Worm (Caenorhabditis elegans) whole organism, L2 larva: Measurements from ENCODE around the gene perm-3.
A peak's percentile ranks its signal among the peaks of the same experiment; 100 is the strongest.

Experiments
- C34F6.9 ChIP-seq: fragments of 150-350 bp; optimal IDR thresholded peaks from 2 replicates; lab custom pipeline; 2014; ENCODE audit warnings: missing biosample characterization, missing genetic modification characterization
- F13H6.1 ChIP-seq: sonication (generic microtip); optimal IDR thresholded peaks from 2 replicates; lab custom pipeline; 2016; ENCODE audit warnings: missing genetic modification characterization, missing compliant biosample characterization
- R02D3.7 ChIP-seq: fragments of 150-350 bp; optimal IDR thresholded peaks from 2 replicates; lab custom pipeline; 2014; ENCODE audit warnings: missing biosample characterization, missing genetic modification characterization
- Y55F3AM.14 ChIP-seq: fragments of 200-800 bp; sonication (Bioruptor generic); optimal IDR thresholded peaks from 2 replicates; lab custom pipeline; 2018; ENCODE audit warnings: mild to moderate bottlenecking, missing genetic modification characterization, missing compliant biosample characterization
- ZK546.5 ChIP-seq: sonication (generic microtip); optimal IDR thresholded peaks from 2 replicates; lab custom pipeline; 2017; ENCODE audit warnings: missing biosample characterization, missing genetic modification characterization
- alr-1 ChIP-seq: fragments of 150-350 bp; optimal IDR thresholded peaks from 2 replicates; lab custom pipeline; 2014; ENCODE audit warnings: missing biosample characterization, missing genetic modification characterization
- aly-2 ChIP-seq: fragments of 150-350 bp; optimal IDR thresholded peaks from 2 replicates; lab custom pipeline; 2014; ENCODE audit warnings: missing biosample characterization, missing genetic modification characterization
- ama-1 ChIP-seq: fragments of 150-350 bp; optimal IDR thresholded peaks from 2 replicates; lab custom pipeline; 2018; ENCODE audit warnings: inconsistent platforms
- blmp-1 ChIP-seq: sonication (generic microtip); optimal IDR thresholded peaks from 2 replicates; lab custom pipeline; 2017; ENCODE audit warnings: missing genetic modification characterization, mild to moderate bottlenecking, missing compliant biosample characterization, antibody characterized with exemption, moderate library complexity; ENCODE audit not compliant: insufficient read depth
- ceh-16 ChIP-seq: fragments of 150-350 bp; optimal IDR thresholded peaks from 2 replicates; lab custom pipeline; 2014; ENCODE audit warnings: missing biosample characterization, missing genetic modification characterization
- ceh-82 ChIP-seq: fragments of 150-350 bp; optimal IDR thresholded peaks from 2 replicates; lab custom pipeline; 2014; ENCODE audit warnings: missing biosample characterization, missing genetic modification characterization
- crh-2 ChIP-seq: sonication (generic microtip); optimal IDR thresholded peaks from 2 replicates; lab custom pipeline; 2017; ENCODE audit warnings: missing biosample characterization, missing genetic modification characterization
- dmd-4 ChIP-seq: sonication (generic microtip); optimal IDR thresholded peaks from 2 replicates; lab custom pipeline; 2017; ENCODE audit warnings: missing biosample characterization, missing genetic modification characterization
- egl-27 ChIP-seq: sonication (generic microtip); optimal IDR thresholded peaks from 3 replicates; lab custom pipeline; 2017; ENCODE audit warnings: missing biosample characterization, missing genetic modification reagents, missing genetic modification characterization
- elt-1 ChIP-seq: fragments of 150-350 bp; optimal IDR thresholded peaks from 2 replicates; lab custom pipeline; 2014; ENCODE audit warnings: missing biosample characterization, missing genetic modification characterization
- elt-3 ChIP-seq: sonication (generic microtip); optimal IDR thresholded peaks from 2 replicates; lab custom pipeline; 2017; ENCODE audit warnings: missing biosample characterization, missing genetic modification characterization
- fos-1 ChIP-seq: fragments of 150-350 bp; optimal IDR thresholded peaks from 2 replicates; lab custom pipeline; 2014; ENCODE audit warnings: missing biosample characterization, missing genetic modification characterization
- gmeb-1 ChIP-seq: fragments of 150-350 bp; optimal IDR thresholded peaks from 2 replicates; lab custom pipeline; 2014; ENCODE audit warnings: missing biosample characterization, missing genetic modification characterization
- lin-11 ChIP-seq: fragments of 150-350 bp; sonication (generic microtip); optimal IDR thresholded peaks from 2 replicates; lab custom pipeline; 2014; ENCODE audit warnings: missing biosample characterization, missing genetic modification characterization, inconsistent platforms, mixed read lengths
- lin-13 ChIP-seq: fragments of 150-350 bp; optimal IDR thresholded peaks from 2 replicates; lab custom pipeline; 2014; ENCODE audit warnings: missing biosample characterization, missing genetic modification reagents, missing genetic modification characterization
- lin-39 ChIP-seq: fragments of 150-350 bp; optimal IDR thresholded peaks from 2 replicates; lab custom pipeline; 2014; ENCODE audit warnings: missing biosample characterization, missing genetic modification reagents, missing genetic modification characterization
- lsy-2 ChIP-seq, 2 experiments: fragments of 150-350 bp in 1 of 2; sonication (generic microtip) in 1 of 2; optimal IDR thresholded peaks; 2 replicates each; lab custom pipeline; 2014 to 2017; ENCODE audit warnings: missing biosample characterization in 2 of 2, missing genetic modification characterization in 2 of 2
- mab-5 ChIP-seq: fragments of 150-350 bp; optimal IDR thresholded peaks from 2 replicates; lab custom pipeline; 2014; ENCODE audit warnings: missing biosample characterization, missing genetic modification characterization
- mbf-1 ChIP-seq: sonication (generic microtip); optimal IDR thresholded peaks from 2 replicates; lab custom pipeline; 2017; ENCODE audit warnings: missing biosample characterization, missing genetic modification characterization
- mdl-1 ChIP-seq, 2 experiments: fragments of 150-350 bp in 1 of 2; sonication (generic microtip) in 1 of 2; optimal IDR thresholded peaks; 2 replicates each; lab custom pipeline; 2017; ENCODE audit warnings: missing biosample characterization in 2 of 2, missing genetic modification characterization in 2 of 2
- nhr-10 ChIP-seq: sonication (generic microtip); optimal IDR thresholded peaks from 2 replicates; lab custom pipeline; 2017; ENCODE audit warnings: missing biosample characterization, missing genetic modification characterization
- nhr-11 ChIP-seq: fragments of 150-350 bp; optimal IDR thresholded peaks from 2 replicates; lab custom pipeline; 2014; ENCODE audit warnings: missing biosample characterization, missing genetic modification characterization
- nhr-12 ChIP-seq: fragments of 150-350 bp; optimal IDR thresholded peaks from 2 replicates; lab custom pipeline; 2014; ENCODE audit warnings: missing biosample characterization, missing genetic modification characterization
- nhr-129 ChIP-seq: fragments of 150-350 bp; optimal IDR thresholded peaks from 2 replicates; lab custom pipeline; 2014; ENCODE audit warnings: missing biosample characterization, missing genetic modification characterization
- nhr-21 ChIP-seq: fragments of 150-350 bp; optimal IDR thresholded peaks from 2 replicates; lab custom pipeline; 2014; ENCODE audit warnings: missing biosample characterization, missing genetic modification characterization
- nhr-23 ChIP-seq: fragments of 150-350 bp; optimal IDR thresholded peaks from 2 replicates; lab custom pipeline; 2014; ENCODE audit warnings: missing biosample characterization, missing genetic modification reagents, missing genetic modification characterization
- nhr-237 ChIP-seq: fragments of 150-350 bp; optimal IDR thresholded peaks from 2 replicates; lab custom pipeline; 2014; ENCODE audit warnings: missing biosample characterization, missing genetic modification characterization
- nhr-25 ChIP-seq: fragments of 150-350 bp; sonication (generic microtip); optimal IDR thresholded peaks from 3 replicates; lab custom pipeline; 2014; ENCODE audit warnings: missing biosample characterization, missing genetic modification characterization
- nhr-6 ChIP-seq: fragments of 150-350 bp; optimal IDR thresholded peaks from 2 replicates; lab custom pipeline; 2014; ENCODE audit warnings: missing biosample characterization, missing genetic modification characterization
- nhr-77 ChIP-seq: fragments of 150-350 bp; optimal IDR thresholded peaks from 2 replicates; lab custom pipeline; 2014; ENCODE audit warnings: missing biosample characterization, missing genetic modification characterization
- peb-1 ChIP-seq: fragments of 150-350 bp; optimal IDR thresholded peaks from 2 replicates; lab custom pipeline; 2014; ENCODE audit warnings: missing biosample characterization, missing genetic modification characterization
- sem-4 ChIP-seq: fragments of 150-350 bp; optimal IDR thresholded peaks from 2 replicates; lab custom pipeline; 2014; ENCODE audit warnings: missing biosample characterization, missing genetic modification reagents, missing genetic modification characterization
- skn-1 ChIP-seq: sonication (generic microtip); optimal IDR thresholded peaks from 2 replicates; lab custom pipeline; 2017; ENCODE audit warnings: missing biosample characterization, missing genetic modification characterization
- sma-3 ChIP-seq: sonication (generic microtip); optimal IDR thresholded peaks from 2 replicates; lab custom pipeline; 2016; ENCODE audit warnings: missing genetic modification reagents, missing genetic modification characterization, missing compliant biosample characterization
- sma-9 ChIP-seq, 2 experiments: fragments of 150-350 bp in 1 of 2; sonication (generic microtip) in 1 of 2; optimal IDR thresholded peaks; 2 replicates each; lab custom pipeline; 2014 to 2016; ENCODE audit warnings: missing genetic modification characterization in 2 of 2, mild to moderate bottlenecking in 1 of 2, missing biosample characterization in 1 of 2, missing compliant biosample characterization in 1 of 2, missing genetic modification reagents in 1 of 2, moderate library complexity in 1 of 2
- snpc-4 ChIP-seq: fragments of 150-350 bp; optimal IDR thresholded peaks from 2 replicates; lab custom pipeline; 2014; ENCODE audit warnings: missing biosample characterization, missing genetic modification characterization
- unc-39 ChIP-seq: fragments of 150-350 bp; optimal IDR thresholded peaks from 2 replicates; lab custom pipeline; 2014; ENCODE audit warnings: missing biosample characterization, missing genetic modification characterization
- unc-55 ChIP-seq: fragments of 150-350 bp; sonication (generic microtip); optimal IDR thresholded peaks from 3 replicates; lab custom pipeline; 2014; ENCODE audit warnings: missing biosample characterization, missing genetic modification reagents, missing genetic modification characterization
- unc-62 ChIP-seq: fragments of 150-350 bp; optimal IDR thresholded peaks from 2 replicates; lab custom pipeline; 2014; ENCODE audit warnings: missing biosample characterization, missing genetic modification reagents, missing genetic modification characterization
- zag-1 ChIP-seq: fragments of 150-350 bp; optimal IDR thresholded peaks from 2 replicates; lab custom pipeline; 2014; ENCODE audit warnings: missing biosample characterization, missing genetic modification characterization
- ztf-1 ChIP-seq: fragments of 200-800 bp; sonication (Bioruptor generic); conservative IDR thresholded peaks from 2 replicates; pipeline ENCODE4 v1.3.6; 2022; ENCODE audit warnings: missing genetic modification characterization, missing compliant biosample characterization
- ztf-11 ChIP-seq: sonication (generic microtip); optimal IDR thresholded peaks from 2 replicates; lab custom pipeline; 2017; ENCODE audit warnings: missing biosample characterization, missing genetic modification characterization
- ztf-4 ChIP-seq: fragments of 150-350 bp; optimal IDR thresholded peaks from 2 replicates; lab custom pipeline; 2014; ENCODE audit warnings: missing biosample characterization, missing genetic modification characterization

The perm-3 gene

ce11 chrIV:5394687-5395086 is at the start of gene perm-3, which contains the start of gene swsn-6:
perm-3 (minus strand) TSS chrIV:5394804.
swsn-6 (plus strand) TSS chrIV:5395033.
- TF ChIP-seq snpc-4 (tag; lab: Kevin White, UChicago) (peak; percentile 64), nhr-6 (tag; lab: Kevin White, UChicago) (peak; percentile 63), sma-9 (GFP tag; optimal IDR thresholded peaks at IDR 0.05; lab: Kevin White, UChicago) (peak; percentile 84), sma-9 (tag; optimal IDR thresholded peaks at IDR 0.05; lab: Kevin White, UChicago) (no peak), lin-39 (no peak), skn-1 (tag; lab: Kevin White, UChicago) (peak; percentile 16), F13H6.1 (peak; percentile 77), ceh-16 (tag; lab: Kevin White, UChicago) (peak; percentile 66), zag-1 (tag; lab: Kevin White, UChicago) (peak; percentile 27), C34F6.9 (tag; lab: Kevin White, UChicago) (peak; percentile 90), nhr-237 (tag; lab: Kevin White, UChicago) (no peak), nhr-12 (tag; lab: Kevin White, UChicago) (no peak), alr-1 (tag; lab: Kevin White, UChicago) (no peak), R02D3.7 (tag; lab: Kevin White, UChicago) (peak; percentile 25), unc-55 (peak; percentile 90), lin-11 (peak; percentile 55), gmeb-1 (tag; lab: Kevin White, UChicago) (peak; percentile 85), ama-1 (lab: Kevin White, UChicago) (no peak), ceh-82 (no peak), blmp-1 (tag; lab: Kevin White, UChicago) (peak; percentile 49), elt-1 (tag; lab: Kevin White, UChicago) (no peak), crh-2 (tag; lab: Kevin White, UChicago) (peak; percentile 83), mab-5 (tag; lab: Kevin White, UChicago) (peak; percentile 83), lin-13 (GFP tag; lab: Kevin White, UChicago) (peak; percentile 77), nhr-10 (peak; percentile 74), sem-4 (tag; lab: Kevin White, UChicago) (peak; percentile 67), ZK546.5 (peak; percentile 25), aly-2 (tag; lab: Kevin White, UChicago) (no peak), nhr-23 (no peak), dmd-4 (tag; lab: Kevin White, UChicago) (no peak), peb-1 (tag; lab: Kevin White, UChicago) (no peak), nhr-129 (tag; lab: Kevin White, UChicago) (peak; percentile 60), ztf-4 (tag; lab: Kevin White, UChicago) (no peak), mdl-1 (tag; optimal IDR thresholded peaks at IDR 0.05; lab: Kevin White, UChicago) (no peak), ztf-11 (tag; lab: Kevin White, UChicago) (no peak), unc-39 (tag; lab: Kevin White, UChicago) (no peak), Y55F3AM.14 (GFP tag; lab: Kevin White, UChicago) (no peak), lsy-2 (tag; optimal IDR thresholded peaks at IDR 0.05; lab: Kevin White, UChicago) (peak; percentile 87 to 92), ztf-1 (no peak), fos-1 (peak; percentile 60), egl-27 (tag; lab: Kevin White, UChicago) (peak; percentile 70), nhr-25 (tag; lab: Kevin White, UChicago) (peak; percentile 74), nhr-21 (tag; lab: Kevin White, UChicago) (peak; percentile 51), nhr-77 (tag; lab: Kevin White, UChicago) (no peak), nhr-11 (tag; lab: Kevin White, UChicago) (no peak), sma-3 (GFP tag; lab: Kevin White, UChicago) (peak; percentile 69), unc-62 (GFP tag; lab: Kevin White, UChicago) (no peak), mbf-1 (no peak), elt-3 (no peak)
- TF ChIP-seq, all 48 proteins: peak for 26
